Worm (Caenorhabditis elegans): Measurements from ENCODE around the gene eppl-1.

DNA sequence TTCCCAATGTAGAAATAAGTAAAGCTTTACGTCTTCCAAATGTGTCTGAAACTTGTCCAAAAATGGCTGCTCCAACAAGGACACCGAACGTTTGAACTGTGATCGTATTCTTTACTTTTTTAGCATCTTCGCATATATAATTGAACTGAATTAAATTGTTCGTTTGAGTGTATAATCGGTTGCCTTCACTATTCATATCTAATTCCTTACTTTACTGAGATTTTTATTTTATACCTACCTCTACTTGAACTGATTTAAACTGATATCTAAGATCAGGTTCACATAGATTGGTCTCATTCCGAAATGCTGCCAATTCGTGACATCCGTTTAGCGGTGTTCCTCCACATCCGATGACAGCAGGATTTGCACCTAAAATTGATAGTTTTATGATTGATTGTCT lies 10.8 kb upstream of the eppl-1 start:
- no peak for TF ChIP-seq F39B2.1 (GFP tag; IDR thresholded peaks at IDR 0.05)
- no peak for TF ChIP-seq unc-62 (GFP tag; optimal IDR thresholded peaks at IDR 0.05)
- TF ChIP-seq lsl-1 (GFP tag; optimal IDR thresholded peaks at IDR 0.05): no peak
- no peak for TF ChIP-seq Y67H2A.10 (GFP tag; conservative IDR thresholded peaks at IDR 0.05)
- no peak for TF ChIP-seq pbrm-1 (GFP tag; IDR thresholded peaks at IDR 0.05)
- TF ChIP-seq Y53F4B.3 (GFP tag; IDR thresholded peaks at IDR 0.05): no peak
- no peak for TF ChIP-seq pha-4 (tag; optimal IDR thresholded peaks at IDR 0.05)

Data from whole organism, young adult.